Fruit fly (Drosophila melanogaster) Kc167 (cell line): ENCODE measurements around the gene CG43679.

ENCODE experiments used
- Myc ChIP-seq: fragments of >200 bp; optimal IDR thresholded peaks from 2 replicates; lab custom pipeline; 2017; ENCODE audit warnings: missing external identifiers
- Sin3A ChIP-seq: fragments of >200 bp; optimal IDR thresholded peaks from 2 replicates; lab custom pipeline; 2018; ENCODE audit warnings: missing external identifiers
- h ChIP-seq: fragments of >200 bp; optimal IDR thresholded peaks from 3 replicates; lab custom pipeline; 2018; ENCODE audit warnings: missing external identifiers
- insv ChIP-seq: fragments of >200 bp; optimal IDR thresholded peaks from 3 replicates; lab custom pipeline; 2018; ENCODE audit warnings: missing external identifiers
- psq ChIP-seq: fragments of >200 bp; optimal IDR thresholded peaks from 2 replicates; lab custom pipeline; 2017; ENCODE audit warnings: missing external identifiers
- ttk ChIP-seq: sonication (Bioruptor generic); optimal IDR thresholded peaks from 2 replicates; lab custom pipeline; 2017; ENCODE audit warnings: missing external identifiers

The CG43679 gene

dm6 chr3L:15034061-15034713 is 17.0 kb downstream of the CG43679 start:
- no peak for TF ChIP-seq Myc (lab: Kevin White, UChicago)
- TF ChIP-seq ttk (lab: Kevin White, UChicago) = no peak
- no peak for TF ChIP-seq Sin3A (lab: Kevin White, UChicago)
- TF ChIP-seq psq (lab: Kevin White, UChicago) = no peak
- no peak for TF ChIP-seq insv (lab: Kevin White, UChicago)
- no peak for TF ChIP-seq h

- TF ChIP-seq ttk (lab: Kevin White, UChicago) (no peak), h (no peak), Sin3A (lab: Kevin White, UChicago) (no peak), Myc (lab: Kevin White, UChicago) (no peak)
Measured at dm6 chr3L:15031773-15032172, 19.5 kb downstream of the CG43679 start.

- TF ChIP-seq Sin3A (lab: Kevin White, UChicago) (no peak), h (no peak)
Measured at dm6 chr3L:15023192-15023591, 28.0 kb downstream of the CG43679 start, which contains the start of gene CG32148. Gene CG32148 (plus strand): TSS chr3L:15023492.

- TF ChIP-seq ttk (lab: Kevin White, UChicago) (no peak), Sin3A (lab: Kevin White, UChicago) (no peak), Myc (lab: Kevin White, UChicago) (no peak), insv (lab: Kevin White, UChicago) (no peak), h (no peak), psq (lab: Kevin White, UChicago) (no peak)
Measured at dm6 chr3L:15021008-15021407, 30.2 kb downstream of the CG43679 start.

dm6 chr3L:15013957-15014692 is 37.1 kb downstream of the CG43679 start, which contains the start of gene Reck:
Gene Reck (minus strand): TSS chr3L:15014062.
- TF ChIP-seq Sin3A (lab: Kevin White, UChicago) (no peak), ttk (lab: Kevin White, UChicago) (no peak), Myc (lab: Kevin White, UChicago) (no peak), h (no peak), insv (lab: Kevin White, UChicago) (no peak), psq (lab: Kevin White, UChicago) (no peak)

- TF ChIP-seq insv (lab: Kevin White, UChicago) (no peak), Sin3A (lab: Kevin White, UChicago) (no peak), h (no peak), ttk (lab: Kevin White, UChicago) (no peak), Myc (lab: Kevin White, UChicago) (no peak), psq (lab: Kevin White, UChicago) (no peak)
Measured at dm6 chr3L:15013296-15013695, 37.9 kb downstream of the CG43679 start.

- TF ChIP-seq Myc (lab: Kevin White, UChicago) (no peak), h (no peak), ttk (lab: Kevin White, UChicago) (no peak), Sin3A (lab: Kevin White, UChicago) (no peak), psq (lab: Kevin White, UChicago) (no peak), insv (lab: Kevin White, UChicago) (no peak)
Measured at dm6 chr3L:15011638-15012335, 39.4 kb downstream of the CG43679 start.

dm6 chr3L:15011142-15011541 is 40.1 kb downstream of the CG43679 start:
- TF ChIP-seq ttk (lab: Kevin White, UChicago) = no peak
- no peak for TF ChIP-seq Myc (lab: Kevin White, UChicago)
- TF ChIP-seq insv (lab: Kevin White, UChicago) = no peak
- no peak for TF ChIP-seq psq (lab: Kevin White, UChicago)
- TF ChIP-seq Sin3A (lab: Kevin White, UChicago) = no peak
- TF ChIP-seq h = no peak

- TF ChIP-seq Myc (lab: Kevin White, UChicago) (no peak), ttk (lab: Kevin White, UChicago) (no peak), h (no peak), psq (lab: Kevin White, UChicago) (no peak), Sin3A (lab: Kevin White, UChicago) (no peak), insv (lab: Kevin White, UChicago) (no peak)
Measured at dm6 chr3L:15010601-15011000, 40.6 kb downstream of the CG43679 start.

- TF ChIP-seq ttk (lab: Kevin White, UChicago) = no peak
- TF ChIP-seq psq (lab: Kevin White, UChicago) = no peak
- no peak for TF ChIP-seq Myc (lab: Kevin White, UChicago)
- TF ChIP-seq insv (lab: Kevin White, UChicago) = no peak
- no peak for TF ChIP-seq Sin3A (lab: Kevin White, UChicago)
- TF ChIP-seq h = no peak
Measured at dm6 chr3L:15009681-15010080, 41.5 kb downstream of the CG43679 start.

dm6 chr3L:15007271-15007948 is 43.8 kb downstream of the CG43679 start:
- no peak for TF ChIP-seq Sin3A (lab: Kevin White, UChicago)
- no peak for TF ChIP-seq insv (lab: Kevin White, UChicago)
- TF ChIP-seq Myc (lab: Kevin White, UChicago) = no peak
- TF ChIP-seq psq (lab: Kevin White, UChicago) = no peak
- TF ChIP-seq ttk (lab: Kevin White, UChicago) = no peak
- TF ChIP-seq h = no peak
